Fruit fly (Drosophila melanogaster) whole organism, embryonic: ENCODE data around the gene CG44000.

Experiments
- Antp ChIP-seq: fragments of 200-800 bp; sonication (Bioruptor generic); optimal IDR thresholded peaks from 3 replicates; lab custom pipeline; 2016; ENCODE audit warnings: missing biosample characterization, missing genetic modification characterization
- Atf-2 ChIP-seq: fragments of 200-800 bp; sonication (Bioruptor generic); optimal IDR thresholded peaks from 2 replicates; lab custom pipeline; 2016; ENCODE audit warnings: missing biosample characterization, missing genetic modification characterization
- CG10366 ChIP-seq: fragments of 200-800 bp; sonication (Bioruptor generic); IDR thresholded peaks from 2 replicates; pipeline ENCODE4 v1.3.6; 2022; ENCODE audit warnings: missing biosample characterization, missing genetic modification characterization
- CG12219 ChIP-seq: fragments of 200-800 bp; sonication (Bioruptor generic); optimal IDR thresholded peaks from 3 replicates; lab custom pipeline; 2018; ENCODE audit warnings: missing biosample characterization, mild to moderate bottlenecking, missing genetic modification characterization
- CG13424 ChIP-seq: fragments of 200-800 bp; sonication (Bioruptor generic); optimal IDR thresholded peaks from 2 replicates; lab custom pipeline; 2019; ENCODE audit warnings: missing biosample characterization, mild to moderate bottlenecking, missing genetic modification characterization, moderate library complexity
- CG13624 ChIP-seq: fragments of 200-800 bp; sonication (Bioruptor generic); optimal IDR thresholded peaks from 2 replicates; lab custom pipeline; 2016; ENCODE audit warnings: missing biosample characterization, missing genetic modification characterization
- CG14441 ChIP-seq: fragments of 200-800 bp; sonication (Bioruptor generic); IDR thresholded peaks from 2 replicates; pipeline ENCODE4 v1.3.6; 2022; ENCODE audit warnings: missing biosample characterization, missing genetic modification characterization
- CG17359 ChIP-seq: fragments of 200-800 bp; sonication (Bioruptor generic); optimal IDR thresholded peaks from 3 replicates; lab custom pipeline; 2018; ENCODE audit warnings: missing biosample characterization, mild to moderate bottlenecking, missing genetic modification characterization, moderate library complexity
- CG1832 ChIP-seq: fragments of 200-800 bp; sonication (Bioruptor generic); optimal IDR thresholded peaks from 2 replicates; lab custom pipeline; 2017; ENCODE audit warnings: missing biosample characterization, mild to moderate bottlenecking, missing genetic modification characterization, inconsistent platforms
- CG2120 ChIP-seq: fragments of 200-800 bp; sonication (Bioruptor generic); optimal IDR thresholded peaks from 3 replicates; lab custom pipeline; 2016; ENCODE audit warnings: missing biosample characterization, missing genetic modification characterization
- CG30403 ChIP-seq: fragments of 200-800 bp; sonication (Bioruptor generic); optimal IDR thresholded peaks from 3 replicates; lab custom pipeline; 2016; ENCODE audit warnings: missing biosample characterization, missing genetic modification characterization
- CG3065 ChIP-seq: fragments of 200-800 bp; sonication (Bioruptor generic); optimal IDR thresholded peaks from 2 replicates; lab custom pipeline; 2016; ENCODE audit warnings: missing biosample characterization, missing genetic modification characterization
- CG3726 ChIP-seq: fragments of 200-800 bp; sonication (Bioruptor generic); IDR thresholded peaks from 3 replicates; pipeline ENCODE4, ENCODE4 v1.3.6; 2022; ENCODE audit warnings: missing biosample characterization, missing genetic modification characterization
- CG3838 ChIP-seq: fragments of 200-800 bp; sonication (Bioruptor generic); optimal IDR thresholded peaks from 3 replicates; lab custom pipeline; 2016; ENCODE audit warnings: missing biosample characterization, missing genetic modification characterization
- CG6654 ChIP-seq: fragments of 200-800 bp; sonication (Bioruptor generic); optimal IDR thresholded peaks from 2 replicates; lab custom pipeline; 2017; ENCODE audit warnings: missing biosample characterization, mild to moderate bottlenecking, missing genetic modification characterization
- CG7987 ChIP-seq: fragments of 200-800 bp; sonication (Bioruptor generic); optimal IDR thresholded peaks from 2 replicates; lab custom pipeline; 2018; ENCODE audit warnings: missing biosample characterization, mild to moderate bottlenecking, missing genetic modification characterization, moderate library complexity
- CkIIα-i1 ChIP-seq: fragments of 200-800 bp; sonication (Bioruptor generic); IDR thresholded peaks from 2 replicates; pipeline ENCODE4 v1.3.6; 2022; ENCODE audit warnings: missing biosample characterization, missing genetic modification characterization
- Doc2 ChIP-seq: fragments of 200-800 bp; sonication (Bioruptor generic); IDR thresholded peaks from 2 replicates; pipeline ENCODE4 v1.3.6; 2022; ENCODE audit warnings: missing biosample characterization, missing genetic modification characterization
- Max ChIP-seq: fragments of 200-800 bp; sonication (Bioruptor generic); optimal IDR thresholded peaks from 2 replicates; lab custom pipeline; 2016; ENCODE audit warnings: missing biosample characterization, mild to moderate bottlenecking, missing genetic modification characterization
- NC2β ChIP-seq: fragments of 200-800 bp; sonication (Bioruptor generic); optimal IDR thresholded peaks from 2 replicates; lab custom pipeline; 2016; ENCODE audit warnings: missing biosample characterization, missing genetic modification characterization
- NK7.1 ChIP-seq: fragments of 200-800 bp; sonication (Bioruptor generic); optimal IDR thresholded peaks from 3 replicates; lab custom pipeline; 2016; ENCODE audit warnings: missing biosample characterization, missing genetic modification characterization
- NfI ChIP-seq: fragments of 200-800 bp; sonication (Bioruptor generic); optimal IDR thresholded peaks from 3 replicates; lab custom pipeline; 2018; ENCODE audit warnings: missing biosample characterization, mild to moderate bottlenecking, missing genetic modification characterization, moderate library complexity
- Ptx1 ChIP-seq: fragments of 200-800 bp; sonication (Bioruptor generic); IDR thresholded peaks from 2 replicates; pipeline ENCODE4 v1.3.6; 2022; ENCODE audit warnings: missing biosample characterization, missing genetic modification characterization
- Usf ChIP-seq: fragments of 200-800 bp; sonication (Bioruptor generic); optimal IDR thresholded peaks from 2 replicates; lab custom pipeline; 2017; ENCODE audit warnings: missing genotype, missing biosample characterization, missing genetic modification characterization
- Vsx1 ChIP-seq: fragments of 200-800 bp; sonication (Bioruptor generic); optimal IDR thresholded peaks from 2 replicates; lab custom pipeline; 2017; ENCODE audit warnings: missing biosample characterization, mild to moderate bottlenecking, missing genetic modification characterization, missing genetic modification reagents
- ara ChIP-seq: fragments of 200-800 bp; sonication (Bioruptor generic); IDR thresholded peaks from 2 replicates; pipeline ENCODE4 v1.3.6; 2022; ENCODE audit warnings: missing biosample characterization, missing genetic modification characterization
- ase ChIP-seq: fragments of 200-800 bp; sonication (Bioruptor generic); IDR thresholded peaks from 3 replicates; pipeline ENCODE4 v1.3.6; 2022; ENCODE audit warnings: missing biosample characterization, missing genetic modification characterization
- br ChIP-seq: fragments of >200 bp; optimal IDR thresholded peaks from 2 replicates; lab custom pipeline; 2017
- bsh ChIP-seq, 2 experiments: fragments of 200-800 bp; sonication (Bioruptor generic); optimal IDR thresholded peaks; 2 replicates each; lab custom pipeline; 2017 to 2018; ENCODE audit warnings: mild to moderate bottlenecking in 2 of 2, missing biosample characterization in 2 of 2, missing genetic modification characterization in 2 of 2, moderate library complexity in 1 of 2
- cwo ChIP-seq: fragments of 200-800 bp; sonication (Bioruptor generic); optimal IDR thresholded peaks from 3 replicates; lab custom pipeline; 2017; ENCODE audit warnings: missing biosample characterization, missing genetic modification characterization, mild to moderate bottlenecking, moderate library complexity, missing genetic modification reagents
- eyg ChIP-seq: fragments of 200-800 bp; sonication (Bioruptor generic); optimal IDR thresholded peaks from 3 replicates; lab custom pipeline; 2016; ENCODE audit warnings: missing biosample characterization, missing genetic modification characterization
- fd64A ChIP-seq: fragments of 200-800 bp; sonication (Bioruptor generic); optimal IDR thresholded peaks from 3 replicates; lab custom pipeline; 2018; ENCODE audit warnings: missing biosample characterization, mild to moderate bottlenecking, missing genetic modification characterization
- fru ChIP-seq: fragments of >200 bp; optimal IDR thresholded peaks from 2 replicates; lab custom pipeline; 2017
- hth ChIP-seq: fragments of >200 bp; optimal IDR thresholded peaks from 2 replicates; lab custom pipeline; 2017; ENCODE audit warnings: inconsistent platforms
- jigr1 ChIP-seq: fragments of 200-800 bp; sonication (Bioruptor generic); IDR thresholded peaks from 3 replicates; pipeline ENCODE4 v1.3.6; 2022; ENCODE audit warnings: missing biosample characterization, missing genetic modification characterization
- kah ChIP-seq: fragments of 200-800 bp; sonication (Bioruptor generic); optimal IDR thresholded peaks from 2 replicates; lab custom pipeline; 2018; ENCODE audit warnings: missing biosample characterization, mild to moderate bottlenecking, missing genetic modification characterization
- klu ChIP-seq: fragments of 200-800 bp; sonication (Bioruptor generic); IDR thresholded peaks from 2 replicates; pipeline ENCODE4 v1.3.6; 2022; ENCODE audit warnings: missing biosample characterization, missing genetic modification characterization
- nom ChIP-seq: fragments of 200-800 bp; sonication (Bioruptor generic); optimal IDR thresholded peaks from 2 replicates; lab custom pipeline; 2017; ENCODE audit warnings: missing biosample characterization, missing genetic modification characterization, mild to moderate bottlenecking, moderate library complexity, missing genetic modification reagents
- pan ChIP-seq, 4 experiments: fragments of >200 bp in 3 of 4; fragments of 200-800 bp in 1 of 4; sonication (Bioruptor generic) in 1 of 4; optimal IDR thresholded peaks in 3 of 4; IDR thresholded peaks in 1 of 4; 2 replicates each; pipeline versions ENCODE4 v1.3.6 to Lab custom; 2017 to 2022; ENCODE audit warnings: missing biosample characterization in 2 of 4, missing genetic modification characterization in 2 of 4, mixed read lengths in 1 of 4
- pb ChIP-seq: fragments of 200-800 bp; sonication (Bioruptor generic); optimal IDR thresholded peaks from 3 replicates; lab custom pipeline; 2016; ENCODE audit warnings: missing biosample characterization, missing genetic modification characterization
- peb ChIP-seq: fragments of 200-800 bp; sonication (Bioruptor generic); IDR thresholded peaks from 2 replicates; pipeline ENCODE4 v1.3.6; 2022; ENCODE audit warnings: missing biosample characterization, missing genetic modification characterization
- pho ChIP-seq: fragments of 200-800 bp; sonication (Bioruptor generic); optimal IDR thresholded peaks from 2 replicates; lab custom pipeline; 2016; ENCODE audit warnings: missing biosample characterization, missing genetic modification characterization
- pita ChIP-seq: fragments of 200-800 bp; sonication (Bioruptor generic); optimal IDR thresholded peaks from 2 replicates; lab custom pipeline; 2017; ENCODE audit warnings: missing biosample characterization, mild to moderate bottlenecking, missing genetic modification characterization
- pnt ChIP-seq: fragments of 200-800 bp; sonication (Bioruptor generic); optimal IDR thresholded peaks from 3 replicates; lab custom pipeline; 2016; ENCODE audit warnings: missing biosample characterization, missing genetic modification characterization
- ro ChIP-seq: fragments of 200-800 bp; sonication (Bioruptor generic); IDR thresholded peaks from 2 replicates; pipeline ENCODE4 v1.3.6; 2022; ENCODE audit warnings: missing biosample characterization, missing genetic modification characterization
- run ChIP-seq: fragments of 200-800 bp; sonication (Bioruptor generic); optimal IDR thresholded peaks from 3 replicates; lab custom pipeline; 2018; ENCODE audit warnings: missing biosample characterization, mild to moderate bottlenecking, missing genetic modification characterization
- sima ChIP-seq: fragments of 200-800 bp; sonication (Bioruptor generic); optimal IDR thresholded peaks from 2 replicates; lab custom pipeline; 2016; ENCODE audit warnings: missing biosample characterization, missing genetic modification characterization
- sisA ChIP-seq: fragments of 200-800 bp; sonication (Bioruptor generic); IDR thresholded peaks from 2 replicates; pipeline ENCODE4 v1.3.6; 2022; ENCODE audit warnings: missing biosample characterization, missing genetic modification characterization
- sr ChIP-seq: fragments of 200-800 bp; sonication (Bioruptor generic); IDR thresholded peaks from 3 replicates; pipeline ENCODE4 v1.3.6; 2022; ENCODE audit warnings: missing biosample characterization, missing genetic modification characterization
- tna ChIP-seq: fragments of 200-800 bp; sonication (Bioruptor generic); IDR thresholded peaks from 2 replicates; pipeline ENCODE4 v1.3.6; 2022; ENCODE audit warnings: missing biosample characterization, missing genetic modification characterization; ENCODE audit not compliant: partially characterized antibody

Gene CG44000

dm6 chr2L:5070797-5071579 is 27.9 kb downstream of the CG44000 start, which contains the start of gene RpL37A (continued):
- TF ChIP-seq nom (GFP tag; lab: Kevin White, UChicago): peak; percentile 86
- TF ChIP-seq CG17359 (tag; lab: Kevin White, UChicago): peak; percentile 71
- peak; percentile 69 for TF ChIP-seq CG30403
- TF ChIP-seq fd64A (GFP tag; lab: Kevin White, UChicago): peak; percentile 76
- TF ChIP-seq sr (GFP tag; lab: Robert Waterston, UW): no peak; the same call in 1 of the 3 replicates
- peak; percentile 83 for TF ChIP-seq eyg (GFP tag; lab: Kevin White, UChicago)
- TF ChIP-seq ase: peak; percentile 57; the same call in 1 of the 3 replicates
- peak; percentile 86 for TF ChIP-seq Vsx1 (GFP tag; lab: Kevin White, UChicago)
- TF ChIP-seq CG3838 (GFP tag; lab: Kevin White, UChicago): peak; percentile 18
- no peak for TF ChIP-seq CkIIα-i1 (GFP tag; lab: Robert Waterston, UW)
- no peak for TF ChIP-seq tna (GFP tag; lab: Robert Waterston, UW)
- peak; percentile 33; the same call in 1 of the 2 replicates for TF ChIP-seq klu
- peak; percentile 73 for TF ChIP-seq ara
- peak; percentile 91 for TF ChIP-seq NfI (GFP tag; lab: Kevin White, UChicago)
- peak; percentile 53 for TF ChIP-seq CG2120 (GFP tag; lab: Kevin White, UChicago)
- peak; percentile 57; the same call in 1 of the 2 replicates for TF ChIP-seq CG14441 (GFP tag; lab: Robert Waterston, UW)
- no peak for TF ChIP-seq hth (lab: Kevin White, UChicago)
- 0 out of 3 replicates have a peak, but pooled peaks have one; percentile 14 for TF ChIP-seq CG3726 (GFP tag; lab: Robert Waterston, UW)
- peak; percentile 74 for TF ChIP-seq CG10366
- peak; percentile 56 for TF ChIP-seq run (tag; lab: Kevin White, UChicago)
- no peak for TF ChIP-seq pan (optimal IDR thresholded peaks at IDR 0.05; lab: Kevin White, UChicago)
- peak in 1 of 2 experiments; percentile 68 for TF ChIP-seq pan (GFP tag; optimal IDR thresholded peaks at IDR 0.05 in 1 of 2, IDR thresholded peaks at IDR 0.05 in 1 of 2)
- peak; percentile 96 for TF ChIP-seq CG7987 (GFP tag; lab: Kevin White, UChicago)
- peak; percentile 94 for TF ChIP-seq NC2β
- peak; percentile 28 for TF ChIP-seq CG13424 (tag; lab: Kevin White, UChicago)
- TF ChIP-seq bsh (GFP tag; optimal IDR thresholded peaks at IDR 0.05; lab: Kevin White, UChicago): peak in 1 of 2 experiments; percentile 71
- TF ChIP-seq CG3065: no peak
- peak; percentile 76 for TF ChIP-seq kah
- no peak for TF ChIP-seq fru (lab: Kevin White, UChicago)
- TF ChIP-seq Ptx1 (GFP tag; lab: Robert Waterston, UW): no peak; the same call in 1 of the 2 replicates
- TF ChIP-seq CG12219 (GFP tag; lab: Kevin White, UChicago): peak; percentile 77
- no peak for TF ChIP-seq ro
- peak; percentile 64 for TF ChIP-seq sima (GFP tag; lab: Kevin White, UChicago)
- TF ChIP-seq NK7.1 (GFP tag; lab: Kevin White, UChicago): peak; percentile 67
- TF ChIP-seq Antp (GFP tag; lab: Kevin White, UChicago): peak; percentile 60
- TF ChIP-seq pho (GFP tag; lab: Kevin White, UChicago): peak; percentile 83
- no peak for TF ChIP-seq pnt (GFP tag; lab: Kevin White, UChicago)
- TF ChIP-seq sisA (GFP tag; lab: Robert Waterston, UW): no peak
- peak; percentile 86 for TF ChIP-seq Max
- TF ChIP-seq br (lab: Kevin White, UChicago): no peak
- TF ChIP-seq Doc2 (GFP tag; lab: Robert Waterston, UW): no peak
- peak; percentile 83 for TF ChIP-seq pita (GFP tag; lab: Kevin White, UChicago)
- peak; percentile 45 for TF ChIP-seq CG6654 (GFP tag; lab: Kevin White, UChicago)
- peak; percentile 79 for TF ChIP-seq pb (GFP tag; lab: Kevin White, UChicago)
- TF ChIP-seq jigr1: no peak
- TF ChIP-seq CG1832 (GFP tag; lab: Kevin White, UChicago): no peak
- TF ChIP-seq CG13624 (GFP tag; lab: Kevin White, UChicago): peak; percentile 89
- peak; percentile 41 for TF ChIP-seq Usf (GFP tag; lab: Kevin White, UChicago)
- TF ChIP-seq Atf-2: peak; percentile 63
- TF ChIP-seq cwo (GFP tag; lab: Kevin White, UChicago): peak; percentile 54
- TF ChIP-seq peb (GFP tag; lab: Robert Waterston, UW): no peak
